Fruit fly (Drosophila melanogaster) Kc167 (cell line): ENCODE measurements around the gene Mis12.

Experiments used
- Myc ChIP-seq: fragments of >200 bp; optimal IDR thresholded peaks from 2 replicates; lab custom pipeline; 2017; ENCODE audit warnings: missing external identifiers
- psq ChIP-seq: fragments of >200 bp; optimal IDR thresholded peaks from 2 replicates; lab custom pipeline; 2017; ENCODE audit warnings: missing external identifiers

- TF ChIP-seq psq (lab: Kevin White, UChicago) (no peak), Myc (no peak)
Observed at dm6 chr3L:7001855-7002254, 33.0 kb upstream of the Mis12 start.
